Worm (Caenorhabditis elegans): ENCODE data around the gene mod-1.
"Not testable (repeated sequence)": the region's sequence is repeated elsewhere in the genome, so short reads cannot be mapped to it uniquely, and the experiment has no call there.

DNA sequence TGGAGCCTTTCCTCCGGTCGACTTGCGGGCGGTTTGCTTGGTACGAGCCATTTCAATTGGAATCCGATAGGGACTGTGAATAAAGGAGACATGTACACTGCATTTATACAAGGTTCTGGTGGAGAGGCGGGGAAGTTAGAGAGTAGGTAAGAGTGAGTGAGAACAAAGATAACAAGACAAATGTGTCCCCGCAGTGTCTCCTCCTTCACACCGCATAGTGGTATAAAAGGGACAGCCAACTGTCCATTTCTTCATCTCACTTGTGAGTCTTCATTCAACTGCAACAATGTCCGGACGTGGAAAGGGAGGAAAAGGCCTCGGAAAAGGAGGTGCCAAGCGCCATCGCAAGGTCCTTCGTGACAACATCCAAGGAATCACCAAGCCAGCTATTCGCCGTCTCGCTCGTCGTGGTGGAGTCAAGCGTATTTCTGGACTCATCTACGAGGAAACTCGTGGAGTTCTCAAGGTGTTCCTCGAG lies 15.9 kb downstream of the mod-1 start, which contains the start of the genes his-17 and his-18:
- not testable (repeated sequence) for TF ChIP-seq ama-1 (optimal IDR thresholded peaks at IDR 0.05); nhr-77 (tag; optimal IDR thresholded peaks at IDR 0.05); skn-1 (tag; optimal IDR thresholded peaks at IDR 0.05); nhr-10 (tag; optimal IDR thresholded peaks at IDR 0.05); snpc-4 (tag; optimal IDR thresholded peaks at IDR 0.05); nhr-11 (tag; optimal IDR thresholded peaks at IDR 0.05); unc-39 (tag; optimal IDR thresholded peaks at IDR 0.05); lin-11 (tag; optimal IDR thresholded peaks at IDR 0.05); ztf-11 (tag; optimal IDR thresholded peaks at IDR 0.05); sem-4 (tag; optimal IDR thresholded peaks at IDR 0.05)
